Fruit fly (Drosophila melanogaster): ENCODE data around the gene Sf3b5.

dm6 chr3R:8976073-8976593 is 39.0 kb downstream of the Sf3b5 start:
- TF ChIP-seq gce (GFP tag; IDR thresholded peaks at IDR 0.05) (no peak), CG18764 (GFP tag; optimal IDR thresholded peaks at IDR 0.05) (no peak), Trl (optimal IDR thresholded peaks at IDR 0.05) (no peak), Trl (GFP tag; optimal IDR thresholded peaks at IDR 0.05) (no peak)

All from whole organism, embryonic.